Worm (Caenorhabditis elegans): Measurements from ENCODE around the gene F07C6.2.

The F07C6.2 gene

ce11 chrIV:12835363-12835762 is 44.4 kb downstream of the F07C6.2 start:
- TF ChIP-seq Y56A3A.18 (GFP tag; IDR thresholded peaks at IDR 0.05) (no peak), cebp-1 (GFP tag; IDR thresholded peaks at IDR 0.05) (no peak), cebp-1 (tag; optimal IDR thresholded peaks at IDR 0.05) (no peak), dox-1 (GFP tag; IDR thresholded peaks at IDR 0.05) (peak; percentile 40; the same call in 1 of the 2 replicates), Y53G8AR.9 (GFP tag; conservative IDR thresholded peaks at IDR 0.05) (no peak), mes-4 (tag; optimal IDR thresholded peaks at IDR 0.05) (no peak), Y67H2A.10 (GFP tag; conservative IDR thresholded peaks at IDR 0.05) (no peak), madf-6 (GFP tag; IDR thresholded peaks at IDR 0.05) (no peak), fkh-3 (tag; optimal IDR thresholded peaks at IDR 0.05) (no peak), pha-4 (tag; optimal IDR thresholded peaks at IDR 0.05) (no peak), ceh-79 (tag; optimal IDR thresholded peaks at IDR 0.05) (no peak), hmg-1.2 (GFP tag; IDR thresholded peaks at IDR 0.05) (0 out of 2 replicates have a peak, but pooled peaks have one; percentile 9), B0019.2 (GFP tag; conservative IDR thresholded peaks at IDR 0.05) (no peak), C06A6.2 (GFP tag; conservative IDR thresholded peaks at IDR 0.05) (no peak), attf-3 (GFP tag; conservative IDR thresholded peaks at IDR 0.05) (no peak), ztf-18 (tag; optimal IDR thresholded peaks at IDR 0.05) (no peak), pbrm-1 (GFP tag; IDR thresholded peaks at IDR 0.05) (no peak), egrh-3 (GFP tag; IDR thresholded peaks at IDR 0.05) (no peak), nhr-27 (tag; optimal IDR thresholded peaks at IDR 0.05) (no peak), nfya-1 (tag; optimal IDR thresholded peaks at IDR 0.05; ENCODE audit: borderline replicate concordance, insufficient read depth) (no peak), lin-40 (tag; optimal IDR thresholded peaks at IDR 0.05) (peak; percentile 20), lin-26 (GFP tag; IDR thresholded peaks at IDR 0.05) (no peak), nhr-80 (tag; optimal IDR thresholded peaks at IDR 0.05) (peak; percentile 90), let-526 (GFP tag; IDR thresholded peaks at IDR 0.05) (no peak), ekl-4 (GFP tag; IDR thresholded peaks at IDR 0.05) (0 out of 2 replicates have a peak, but pooled peaks have one; percentile 30), egl-18 (GFP tag; IDR thresholded peaks at IDR 0.05) (no peak), let-607 (tag; optimal IDR thresholded peaks at IDR 0.05) (peak; percentile 77 to 89), ztf-22 (GFP tag; optimal IDR thresholded peaks at IDR 0.05) (no peak)

- TF ChIP-seq nfya-1 (tag; optimal IDR thresholded peaks at IDR 0.05; ENCODE audit: borderline replicate concordance, insufficient read depth), result no peak
- no peak for TF ChIP-seq somi-1 (GFP tag; optimal IDR thresholded peaks at IDR 0.05)
- 0 out of 2 replicates have a peak, but pooled peaks have one; percentile 22 for TF ChIP-seq nfyb-1 (GFP tag; IDR thresholded peaks at IDR 0.05)
- peak; percentile 39; the same call in 1 of the 2 replicates for TF ChIP-seq zfh-2 (GFP tag; conservative IDR thresholded peaks at IDR 0.05)
- TF ChIP-seq attf-6 (GFP tag; IDR thresholded peaks at IDR 0.05), result no peak
- no peak for TF ChIP-seq K11D2.4 (GFP tag; IDR thresholded peaks at IDR 0.05)
- TF ChIP-seq madf-6 (GFP tag; IDR thresholded peaks at IDR 0.05), result 0 out of 2 replicates have a peak, but pooled peaks have one; percentile 12
- no peak for TF ChIP-seq egrh-3 (GFP tag; IDR thresholded peaks at IDR 0.05)
- no peak for TF ChIP-seq sea-2 (GFP tag; IDR thresholded peaks at IDR 0.05)
- TF ChIP-seq lin-26 (GFP tag; IDR thresholded peaks at IDR 0.05), result 0 out of 2 replicates have a peak, but pooled peaks have one; percentile 20
- TF ChIP-seq ztf-25 (GFP tag; IDR thresholded peaks at IDR 0.05), result no peak
- no peak for TF ChIP-seq ceh-91 (GFP tag; IDR thresholded peaks at IDR 0.05)
Measured at ce11 chrIV:12836208-12836607, 45.2 kb downstream of the F07C6.2 start, which contains the start of gene M02B1.3. M02B1.3 (plus strand) TSS chrIV:12836508.

- TF ChIP-seq cebp-2 (GFP tag; IDR thresholded peaks at IDR 0.05), result no peak
- no peak for TF ChIP-seq rec-8 (tag; optimal IDR thresholded peaks at IDR 0.05)
- no peak for TF ChIP-seq ZK185.1 (tag; optimal IDR thresholded peaks at IDR 0.05; ENCODE audit: poor library complexity, severe bottlenecking)
- no peak for TF ChIP-seq let-607 (tag; optimal IDR thresholded peaks at IDR 0.05)
- no peak for TF ChIP-seq lsy-27 (tag; optimal IDR thresholded peaks at IDR 0.05; ENCODE audit: borderline replicate concordance, insufficient read depth)
- peak; percentile 43; the same call in 1 of the 2 replicates for TF ChIP-seq nfyb-1 (GFP tag; IDR thresholded peaks at IDR 0.05)
- TF ChIP-seq unc-62 (GFP tag; optimal IDR thresholded peaks at IDR 0.05), result no peak
- no peak for TF ChIP-seq Y53F4B.3 (GFP tag; IDR thresholded peaks at IDR 0.05)
- no peak for TF ChIP-seq ceh-91 (GFP tag; IDR thresholded peaks at IDR 0.05)
- TF ChIP-seq lin-35 (GFP tag; optimal IDR thresholded peaks at IDR 0.05), result no peak
- no peak for TF ChIP-seq T26A5.8 (tag; optimal IDR thresholded peaks at IDR 0.05)
- no peak for TF ChIP-seq lin-26 (GFP tag; IDR thresholded peaks at IDR 0.05)
- peak; percentile 18 for TF ChIP-seq tbp1 (GFP tag; optimal IDR thresholded peaks at IDR 0.05)
- TF ChIP-seq gei-17 (GFP tag; optimal IDR thresholded peaks at IDR 0.05), result no peak
Measured at ce11 chrIV:12840348-12840747, 49.4 kb downstream of the F07C6.2 start.
